Worm (Caenorhabditis elegans): ENCODE measurements around the gene ram-2.

- TF ChIP-seq mep-1 (tag; optimal IDR thresholded peaks at IDR 0.05): no peak
- TF ChIP-seq nhr-28 (tag; optimal IDR thresholded peaks at IDR 0.05): no peak
- no peak for TF ChIP-seq lsy-2 (tag; optimal IDR thresholded peaks at IDR 0.05)
- TF ChIP-seq pha-4 (tag; optimal IDR thresholded peaks at IDR 0.05): no peak
- no peak for TF ChIP-seq drap-1 (GFP tag; optimal IDR thresholded peaks at IDR 0.05)
- no peak for TF ChIP-seq nhr-12 (tag; optimal IDR thresholded peaks at IDR 0.05)
- no peak for TF ChIP-seq ztf-11 (tag; optimal IDR thresholded peaks at IDR 0.05)
- no peak for TF ChIP-seq sem-2 (GFP tag; optimal IDR thresholded peaks at IDR 0.05)
- TF ChIP-seq snpc-4 (tag; optimal IDR thresholded peaks at IDR 0.05): no peak
- TF ChIP-seq elt-3 (tag; optimal IDR thresholded peaks at IDR 0.05): no peak
- TF ChIP-seq ceh-39 (tag; optimal IDR thresholded peaks at IDR 0.05): no peak
Observed at ce11 chrII:11016884-11017283, 203 bp upstream of the ram-2 start.

All from whole organism, mixed stage, embryonic.